Worm (Caenorhabditis elegans): ENCODE results near the gene F56D5.9.

- no peak for TF ChIP-seq lin-13 (tag; optimal IDR thresholded peaks at IDR 0.05)
- TF ChIP-seq ztf-11 (tag; optimal IDR thresholded peaks at IDR 0.05) = no peak
- no peak for TF ChIP-seq elt-1 (tag; optimal IDR thresholded peaks at IDR 0.05; ENCODE audit: borderline replicate concordance, insufficient read depth)
- no peak for TF ChIP-seq ceh-83 (GFP tag; optimal IDR thresholded peaks at IDR 0.05)
Observed at ce11 chrIV:9427959-9428358, 5.7 kb upstream of the F56D5.9 start, which contains the start of gene F59B8.1.
